Worm (Caenorhabditis elegans) whole organism, midembryonic: ENCODE results near the gene Y54E2A.7.

Experiments
- T22C8.4 ChIP-seq: fragments of 200-800 bp; sonication (Bioruptor generic); IDR thresholded peaks from 2 replicates; pipeline ENCODE4 v1.3.6; 2022; ENCODE audit warnings: missing genetic modification characterization, missing compliant biosample characterization
- cog-1 ChIP-seq: sonication (generic microtip); optimal IDR thresholded peaks from 2 replicates; lab custom pipeline; 2016; ENCODE audit warnings: missing genetic modification characterization, missing compliant biosample characterization
- flt-1 ChIP-seq: fragments of 200-800 bp; sonication (Bioruptor generic); IDR thresholded peaks from 2 replicates; pipeline ENCODE4 v1.3.6; 2022; ENCODE audit warnings: missing genetic modification characterization, missing compliant biosample characterization
- klf-2 ChIP-seq: fragments of 200-800 bp; sonication (Bioruptor generic); conservative IDR thresholded peaks from 2 replicates; pipeline ENCODE4 v1.3.6; 2022; ENCODE audit warnings: missing genetic modification reagents, missing genetic modification characterization, missing compliant biosample characterization
- med-1 ChIP-seq: sonication (generic microtip); optimal IDR thresholded peaks from 2 replicates; lab custom pipeline; 2017; ENCODE audit warnings: missing genetic modification characterization, mild to moderate bottlenecking, missing compliant biosample characterization, antibody characterized with exemption, missing genetic modification reagents; ENCODE audit not compliant: insufficient read depth
- ref-1 ChIP-seq: fragments of 200-800 bp; sonication (Bioruptor generic); conservative IDR thresholded peaks from 2 replicates; pipeline ENCODE4 v1.3.6; 2022; ENCODE audit warnings: missing genetic modification reagents, missing genetic modification characterization, missing compliant biosample characterization
- tab-1 ChIP-seq: fragments of 200-800 bp; sonication (Bioruptor generic); IDR thresholded peaks from 2 replicates; pipeline ENCODE4 v1.3.6; 2022; ENCODE audit warnings: missing genetic modification characterization, missing compliant biosample characterization
- ztf-23 ChIP-seq: fragments of 200-800 bp; sonication (Bioruptor generic); IDR thresholded peaks from 2 replicates; pipeline ENCODE4 v1.3.6; 2022; ENCODE audit warnings: missing genetic modification reagents, missing genetic modification characterization, missing compliant biosample characterization
- ztf-29 ChIP-seq: fragments of 200-800 bp; sonication (Bioruptor generic); IDR thresholded peaks from 2 replicates; pipeline ENCODE4 v1.3.6; 2022; ENCODE audit warnings: missing genetic modification reagents, missing genetic modification characterization, missing compliant biosample characterization

Gene Y54E2A.7

DNA sequence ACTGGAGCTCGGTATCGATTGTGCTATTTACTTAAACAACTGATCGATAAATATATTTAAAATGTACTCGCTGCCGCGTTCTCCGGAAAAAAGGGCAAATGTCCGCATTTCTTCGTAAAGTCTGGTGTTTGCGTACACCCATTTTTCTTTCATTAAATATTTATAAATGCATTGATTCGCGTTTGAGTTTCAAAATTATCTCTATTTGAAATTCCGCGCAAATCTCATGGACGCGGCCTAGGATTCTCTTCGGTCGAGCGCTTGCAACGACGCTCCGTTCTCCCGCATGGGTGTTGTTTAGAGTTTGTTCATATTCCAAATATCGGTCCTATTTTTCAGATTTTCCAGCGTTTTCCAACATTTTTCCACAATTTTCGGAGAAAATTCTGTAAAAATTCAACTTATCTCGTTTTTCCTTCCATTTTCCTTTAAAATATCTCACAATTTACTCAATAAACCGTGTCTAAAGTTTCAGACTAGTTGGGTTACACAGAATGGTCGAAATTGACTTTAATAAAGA is 22.2 kb upstream of the Y54E2A.7 start, which contains the start of gene eif-3.B:
Gene eif-3.B, plus strand, starts transcription at position 470 of the 520 bp plus-strand sequence.
- TF ChIP-seq cog-1 (tag; lab: Kevin White, UChicago) (peak; percentile 88), T22C8.4 (GFP tag; lab: Robert Waterston, UW) (peak; percentile 74), ztf-23 (GFP tag; lab: Robert Waterston, UW) (peak; percentile 86), ztf-29 (GFP tag; lab: Robert Waterston, UW) (no peak), med-1 (GFP tag; lab: Kevin White, UChicago) (no peak), ref-1 (GFP tag; lab: Robert Waterston, UW) (no peak), tab-1 (no peak), flt-1 (GFP tag; lab: Robert Waterston, UW) (peak; percentile 76), klf-2 (GFP tag; lab: Robert Waterston, UW) (peak; percentile 63; the same call in 1 of the 2 replicates)

DNA sequence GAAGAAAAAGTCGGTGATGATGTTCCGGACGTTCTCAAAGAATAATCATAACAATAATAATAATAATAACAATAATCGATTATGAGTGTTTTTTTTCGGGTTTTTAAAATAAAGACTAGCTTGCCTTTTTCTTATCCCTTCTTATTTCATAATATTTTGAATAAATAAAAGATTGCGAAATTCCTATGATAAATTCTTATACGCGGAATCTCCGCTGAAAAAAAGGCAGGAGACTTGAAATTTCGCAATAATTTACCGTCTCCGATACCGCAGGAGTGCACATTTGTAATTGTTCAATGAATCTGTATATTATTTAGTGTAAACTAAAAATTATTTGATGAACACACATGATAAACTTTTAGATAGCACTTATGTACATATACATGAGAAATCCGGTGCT is 19.7 kb upstream of the Y54E2A.7 start:
- TF ChIP-seq med-1 (GFP tag; lab: Kevin White, UChicago) (no peak), flt-1 (GFP tag; lab: Robert Waterston, UW) (no peak), ref-1 (GFP tag; lab: Robert Waterston, UW) (no peak), tab-1 (no peak), cog-1 (tag; lab: Kevin White, UChicago) (no peak), T22C8.4 (GFP tag; lab: Robert Waterston, UW) (no peak), klf-2 (GFP tag; lab: Robert Waterston, UW) (no peak), ztf-29 (GFP tag; lab: Robert Waterston, UW) (no peak), ztf-23 (GFP tag; lab: Robert Waterston, UW) (no peak)

DNA sequence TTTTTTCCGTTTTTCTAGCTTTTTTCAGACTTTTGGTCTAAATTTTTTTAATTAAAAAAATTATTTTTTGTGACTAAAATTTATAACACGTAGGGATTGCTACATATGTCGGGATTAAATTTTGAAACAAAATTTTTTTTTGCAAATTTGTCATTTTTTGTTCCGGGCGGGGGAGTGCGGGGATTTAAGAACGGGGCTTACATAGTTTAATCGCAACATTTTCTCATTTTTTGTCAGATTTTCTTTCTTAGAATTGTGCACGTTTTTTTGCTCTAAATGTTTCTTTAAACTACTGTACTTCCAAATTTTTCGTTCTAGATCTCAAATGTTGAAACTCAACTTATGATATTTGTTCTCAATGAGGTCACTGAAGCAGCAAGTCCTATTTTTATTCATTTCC is 17.9 kb upstream of the Y54E2A.7 start, which contains the start of gene Y54E2A.10:
Gene Y54E2A.10, plus strand, starts transcription at position 301 of the 400 bp plus-strand sequence.
- TF ChIP-seq ref-1 (GFP tag; lab: Robert Waterston, UW): no peak
- no peak for TF ChIP-seq med-1 (GFP tag; lab: Kevin White, UChicago)
- no peak for TF ChIP-seq cog-1 (tag; lab: Kevin White, UChicago)
- TF ChIP-seq flt-1 (GFP tag; lab: Robert Waterston, UW): no peak
- TF ChIP-seq T22C8.4 (GFP tag; lab: Robert Waterston, UW): no peak
- no peak for TF ChIP-seq tab-1
- TF ChIP-seq ztf-23 (GFP tag; lab: Robert Waterston, UW): no peak
- TF ChIP-seq ztf-29 (GFP tag; lab: Robert Waterston, UW): no peak
- no peak for TF ChIP-seq klf-2 (GFP tag; lab: Robert Waterston, UW)

DNA sequence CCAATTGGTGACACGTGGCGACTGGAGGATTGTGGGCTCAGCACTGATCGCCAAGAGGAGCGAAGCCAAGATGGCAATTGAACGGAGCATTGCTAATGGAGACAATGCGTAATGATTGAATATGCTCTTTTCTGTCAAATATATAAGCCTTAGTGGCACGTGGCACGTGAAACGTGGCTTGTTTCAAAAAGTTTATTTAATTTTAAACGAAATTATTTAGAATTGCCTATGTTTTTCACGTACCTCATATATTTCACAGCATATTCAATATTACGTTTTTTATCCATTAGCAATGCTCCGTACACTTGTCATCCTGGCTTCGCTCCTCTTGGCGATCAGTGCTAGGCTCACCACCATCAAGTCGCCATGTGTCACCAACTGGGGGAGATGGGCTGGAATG is 13.1 kb upstream of the Y54E2A.7 start, which contains the start of gene Y54E2A.9:
Gene Y54E2A.9, minus strand, starts transcription at position 101 of the 400 bp plus-strand sequence.
- TF ChIP-seq T22C8.4 (GFP tag; lab: Robert Waterston, UW): no peak
- TF ChIP-seq klf-2 (GFP tag; lab: Robert Waterston, UW): no peak
- TF ChIP-seq med-1 (GFP tag; lab: Kevin White, UChicago): no peak

DNA sequence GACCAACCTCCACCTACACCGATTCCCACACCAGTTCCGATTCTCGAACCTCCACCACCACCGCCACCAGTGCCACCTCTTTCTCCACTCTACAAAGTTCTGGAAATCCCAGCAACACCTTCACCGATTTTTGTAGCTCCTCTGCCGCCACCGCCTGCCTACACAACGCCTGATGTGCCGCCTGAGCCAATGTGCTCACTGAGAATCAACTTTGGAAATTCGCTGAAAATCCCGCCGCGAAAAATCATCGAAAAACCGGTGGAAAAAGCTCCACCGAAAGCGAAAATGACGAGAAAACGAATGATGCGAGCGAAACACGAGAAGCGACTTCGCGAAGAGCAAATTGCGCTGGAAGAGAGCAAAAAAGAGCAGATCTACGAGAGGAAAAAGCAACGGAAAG is 7.0 kb upstream of the Y54E2A.7 start:
- TF ChIP-seq tab-1: no peak
- no peak for TF ChIP-seq med-1 (GFP tag; lab: Kevin White, UChicago)
- no peak for TF ChIP-seq ref-1 (GFP tag; lab: Robert Waterston, UW)
- TF ChIP-seq ztf-23 (GFP tag; lab: Robert Waterston, UW): no peak
- TF ChIP-seq flt-1 (GFP tag; lab: Robert Waterston, UW): no peak
- no peak for TF ChIP-seq cog-1 (tag; lab: Kevin White, UChicago)
- no peak for TF ChIP-seq ztf-29 (GFP tag; lab: Robert Waterston, UW)
- no peak for TF ChIP-seq T22C8.4 (GFP tag; lab: Robert Waterston, UW)
- TF ChIP-seq klf-2 (GFP tag; lab: Robert Waterston, UW): no peak

DNA sequence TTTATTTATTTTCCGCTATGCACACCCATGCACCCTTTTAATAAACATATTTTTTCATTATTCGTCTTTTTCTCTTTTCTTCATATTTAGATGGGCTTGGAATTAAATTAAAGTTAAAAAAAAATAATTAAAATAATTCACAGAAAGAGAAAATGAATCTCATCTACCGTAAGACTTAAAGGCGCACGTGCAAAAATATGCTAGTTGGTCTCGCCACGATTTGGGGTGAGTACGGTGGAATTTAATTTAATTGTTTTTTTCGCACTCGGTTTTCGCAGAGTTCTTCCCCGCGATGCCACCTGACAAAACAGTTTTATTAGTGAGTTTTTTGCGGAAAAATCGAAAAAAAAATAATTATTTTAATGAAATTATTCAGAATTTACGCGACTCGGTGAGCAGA is 5.3 kb upstream of the Y54E2A.7 start, which contains the start of gene Y54E2A.8:
Gene Y54E2A.8, plus strand, starts transcription at position 254 of the 400 bp plus-strand sequence.
- TF ChIP-seq klf-2 (GFP tag; lab: Robert Waterston, UW) (no peak), T22C8.4 (GFP tag; lab: Robert Waterston, UW) (no peak), ztf-23 (GFP tag; lab: Robert Waterston, UW) (no peak), ref-1 (GFP tag; lab: Robert Waterston, UW) (no peak), med-1 (GFP tag; lab: Kevin White, UChicago) (no peak), cog-1 (tag; lab: Kevin White, UChicago) (no peak), flt-1 (GFP tag; lab: Robert Waterston, UW) (no peak), ztf-29 (GFP tag; lab: Robert Waterston, UW) (no peak), tab-1 (no peak)

DNA sequence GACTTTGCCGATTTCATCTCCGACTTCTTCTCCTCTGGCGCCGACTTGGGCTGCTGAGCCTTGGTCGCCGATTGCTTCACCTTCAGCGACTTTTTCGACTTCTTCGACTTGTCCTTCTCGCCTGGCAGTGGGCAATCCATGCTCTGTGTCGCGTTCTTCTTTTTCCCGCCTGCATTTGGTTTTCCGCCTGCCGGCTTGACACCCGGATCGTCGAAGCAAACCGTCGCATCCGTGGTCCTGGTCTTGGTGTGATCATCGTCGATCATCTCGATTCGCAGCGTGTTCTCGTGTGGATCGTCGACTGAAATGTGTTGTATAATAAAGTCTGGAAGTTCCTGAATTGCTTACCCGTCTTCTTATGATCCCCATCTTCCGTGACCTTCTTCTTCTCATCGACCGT is 693 bp downstream of the Y54E2A.7 start:
- TF ChIP-seq T22C8.4 (GFP tag; lab: Robert Waterston, UW) (no peak), klf-2 (GFP tag; lab: Robert Waterston, UW) (no peak), ztf-23 (GFP tag; lab: Robert Waterston, UW) (no peak), cog-1 (tag; lab: Kevin White, UChicago) (no peak), med-1 (GFP tag; lab: Kevin White, UChicago) (no peak), flt-1 (GFP tag; lab: Robert Waterston, UW) (no peak), tab-1 (no peak), ztf-29 (GFP tag; lab: Robert Waterston, UW) (no peak), ref-1 (GFP tag; lab: Robert Waterston, UW) (no peak)

DNA sequence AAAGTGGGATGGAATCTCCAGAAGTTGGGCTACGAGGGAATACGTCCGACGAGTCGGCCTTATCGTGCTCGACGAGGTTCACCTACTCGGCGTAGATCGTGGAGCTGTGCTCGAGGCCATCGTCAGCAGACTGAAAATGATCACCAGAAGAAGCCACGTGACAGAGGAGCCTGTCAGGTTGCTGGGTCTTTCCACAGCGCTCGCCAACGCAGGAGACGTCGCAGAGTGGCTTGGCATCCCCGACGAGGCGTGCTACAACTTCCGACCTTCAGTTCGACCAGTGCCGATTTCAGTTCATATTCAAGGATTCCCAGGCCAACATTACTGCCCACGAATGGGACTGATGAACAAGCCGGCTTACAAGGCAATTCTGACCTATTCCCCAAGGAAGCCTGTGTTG is 1.7 kb downstream of the Y54E2A.7 start:
- TF ChIP-seq T22C8.4 (GFP tag; lab: Robert Waterston, UW) (no peak), ztf-29 (GFP tag; lab: Robert Waterston, UW) (no peak), tab-1 (no peak), ref-1 (GFP tag; lab: Robert Waterston, UW) (no peak), flt-1 (GFP tag; lab: Robert Waterston, UW) (no peak), ztf-23 (GFP tag; lab: Robert Waterston, UW) (no peak), klf-2 (GFP tag; lab: Robert Waterston, UW) (no peak), med-1 (GFP tag; lab: Kevin White, UChicago) (no peak), cog-1 (tag; lab: Kevin White, UChicago) (no peak)

DNA sequence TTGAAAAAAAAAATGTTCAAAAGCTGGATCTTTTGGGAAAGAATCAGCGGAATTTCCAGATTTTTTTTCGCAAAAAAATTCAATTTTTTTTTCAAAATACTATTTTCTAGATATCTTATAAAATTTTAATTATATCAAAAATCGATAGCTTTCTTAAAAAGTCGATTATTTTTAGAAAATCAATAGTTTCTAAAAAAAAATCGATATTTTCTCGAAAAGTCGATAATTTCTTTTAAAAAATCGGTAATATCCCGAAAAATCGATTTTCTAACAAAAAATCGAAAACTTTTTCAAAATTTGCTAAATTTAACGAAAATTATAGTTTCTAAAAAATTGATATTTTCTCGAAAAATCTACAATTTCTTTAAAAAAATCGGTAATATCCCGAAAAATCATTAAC is 4.0 kb downstream of the Y54E2A.7 start:
- no peak for TF ChIP-seq tab-1
- TF ChIP-seq ztf-23 (GFP tag; lab: Robert Waterston, UW): no peak
- TF ChIP-seq cog-1 (tag; lab: Kevin White, UChicago): no peak
- no peak for TF ChIP-seq T22C8.4 (GFP tag; lab: Robert Waterston, UW)
- TF ChIP-seq flt-1 (GFP tag; lab: Robert Waterston, UW): no peak
- TF ChIP-seq ref-1 (GFP tag; lab: Robert Waterston, UW): no peak
- TF ChIP-seq med-1 (GFP tag; lab: Kevin White, UChicago): no peak
